Worm (Caenorhabditis elegans) whole organism, early embryonic: Measurements from ENCODE around the gene ifbp-1.

Source experiments
- B0310.2 ChIP-seq: sonication (generic microtip); optimal IDR thresholded peaks from 2 replicates; lab custom pipeline; 2016; ENCODE audit warnings: mild to moderate bottlenecking, missing genetic modification characterization, missing compliant biosample characterization
- F13C5.2 ChIP-seq: sonication (generic microtip); optimal IDR thresholded peaks from 2 replicates; lab custom pipeline; 2017; ENCODE audit warnings: mild to moderate bottlenecking, missing genetic modification characterization, inconsistent platforms, missing compliant biosample characterization
- aly-1 ChIP-seq: sonication (generic microtip); optimal IDR thresholded peaks from 2 replicates; lab custom pipeline; 2016; ENCODE audit warnings: missing genetic modification characterization, missing compliant biosample characterization
- ama-1 ChIP-seq: fragments of 150-350 bp; optimal IDR thresholded peaks from 2 replicates; lab custom pipeline; 2014
- ceh-13 ChIP-seq: fragments of 200-800 bp; sonication (Bioruptor generic); optimal IDR thresholded peaks from 2 replicates; lab custom pipeline; 2018; ENCODE audit warnings: mild to moderate bottlenecking, missing genetic modification characterization, missing compliant biosample characterization
- ceh-36 ChIP-seq: sonication (generic microtip); optimal IDR thresholded peaks from 2 replicates; lab custom pipeline; 2016; ENCODE audit warnings: missing genetic modification characterization, inconsistent platforms, missing compliant biosample characterization
- ets-7 ChIP-seq: sonication (generic microtip); optimal IDR thresholded peaks from 2 replicates; lab custom pipeline; 2016; ENCODE audit warnings: missing genotype, missing genetic modification characterization, missing compliant biosample characterization
- flt-1 ChIP-seq: fragments of 200-800 bp; sonication (Bioruptor generic); IDR thresholded peaks from 2 replicates; pipeline ENCODE4 v1.3.6; 2022; ENCODE audit warnings: missing genetic modification characterization, missing compliant biosample characterization
- hmbx-1 ChIP-seq: sonication (generic microtip); optimal IDR thresholded peaks from 2 replicates; lab custom pipeline; 2016; ENCODE audit warnings: mild to moderate bottlenecking, missing genetic modification characterization, missing compliant biosample characterization
- scrt-1 ChIP-seq: fragments of 200-800 bp; sonication (Bioruptor generic); IDR thresholded peaks from 2 replicates; pipeline ENCODE4 v1.3.6; 2022; ENCODE audit warnings: missing genetic modification characterization, missing compliant biosample characterization
- sea-1 ChIP-seq: fragments of 200-800 bp; sonication (Bioruptor generic); conservative IDR thresholded peaks from 2 replicates; pipeline ENCODE4 v1.3.6; 2022; ENCODE audit warnings: missing genetic modification characterization, missing compliant biosample characterization
- tbx-37 ChIP-seq: fragments of 200-800 bp; sonication (Bioruptor generic); conservative IDR thresholded peaks from 2 replicates; pipeline ENCODE4 v1.3.6; 2022; ENCODE audit warnings: missing genetic modification reagents, missing genetic modification characterization, missing compliant biosample characterization
- tra-4 ChIP-seq: sonication (generic microtip); optimal IDR thresholded peaks from 2 replicates; lab custom pipeline; 2017; ENCODE audit warnings: missing genetic modification characterization, missing compliant biosample characterization

ce11 chrV:13389454-13389853 lies 9.4 kb upstream of the ifbp-1 start:
- TF ChIP-seq B0310.2 (tag; lab: Kevin White, UChicago) (no peak), ets-7 (no peak), ama-1 (lab: Kevin White, UChicago) (no peak), hmbx-1 (tag; lab: Kevin White, UChicago) (no peak), aly-1 (tag; lab: Kevin White, UChicago) (no peak), scrt-1 (no peak), sea-1 (no peak), F13C5.2 (tag; lab: Kevin White, UChicago) (no peak), ceh-13 (GFP tag; lab: Kevin White, UChicago) (no peak), flt-1 (GFP tag; lab: Robert Waterston, UW) (no peak), tra-4 (tag; lab: Kevin White, UChicago) (no peak), ceh-36 (no peak), tbx-37 (GFP tag; lab: Robert Waterston, UW) (no peak)
